Worm (Caenorhabditis elegans) whole organism, mixed stage, embryonic: ENCODE measurements around the gene nhr-124.

Source experiments
- blmp-1 ChIP-seq: fragments of 150-350 bp; optimal IDR thresholded peaks from 2 replicates; lab custom pipeline; 2014; ENCODE audit warnings: missing biosample characterization, missing genetic modification characterization
- drap-1 ChIP-seq: fragments of 200-800 bp; sonication (Bioruptor generic); optimal IDR thresholded peaks from 3 replicates; lab custom pipeline; 2018; ENCODE audit warnings: mild to moderate bottlenecking, missing genetic modification characterization, missing compliant biosample characterization
- elt-3 ChIP-seq: fragments of 150-350 bp; optimal IDR thresholded peaks from 2 replicates; lab custom pipeline; 2014; ENCODE audit warnings: missing biosample characterization, missing genetic modification characterization
- lin-13 ChIP-seq: fragments of 150-350 bp; optimal IDR thresholded peaks from 2 replicates; lab custom pipeline; 2014; ENCODE audit warnings: missing biosample characterization, missing genetic modification characterization
- lin-32 ChIP-seq: fragments of 200-800 bp; sonication (Bioruptor generic); optimal IDR thresholded peaks from 2 replicates; lab custom pipeline; 2018; ENCODE audit warnings: mild to moderate bottlenecking, missing genetic modification characterization, missing compliant biosample characterization
- mab-5 ChIP-seq: fragments of 150-350 bp; optimal IDR thresholded peaks from 2 replicates; lab custom pipeline; 2014; ENCODE audit warnings: missing biosample characterization, missing genetic modification characterization
- mls-2 ChIP-seq: sonication (generic microtip); optimal IDR thresholded peaks from 2 replicates; lab custom pipeline; 2016; ENCODE audit warnings: mild to moderate bottlenecking, missing genetic modification characterization, moderate library complexity, missing compliant biosample characterization
- nhr-2 ChIP-seq: fragments of 150-350 bp; optimal IDR thresholded peaks from 2 replicates; lab custom pipeline; 2014; ENCODE audit warnings: missing biosample characterization, missing genetic modification characterization
- nhr-237 ChIP-seq: fragments of 150-350 bp; optimal IDR thresholded peaks from 2 replicates; lab custom pipeline; 2014; ENCODE audit warnings: missing biosample characterization, missing genetic modification characterization
- nhr-28 ChIP-seq: fragments of 150-350 bp; optimal IDR thresholded peaks from 2 replicates; lab custom pipeline; 2014; ENCODE audit warnings: missing biosample characterization, missing genetic modification characterization
- nhr-76 ChIP-seq: sonication (generic microtip); optimal IDR thresholded peaks from 2 replicates; lab custom pipeline; 2017; ENCODE audit warnings: missing biosample characterization, missing genetic modification characterization
- snpc-4 ChIP-seq: fragments of 150-350 bp; optimal IDR thresholded peaks from 2 replicates; lab custom pipeline; 2014; ENCODE audit warnings: missing biosample characterization, missing genetic modification characterization
- unc-39 ChIP-seq: fragments of 150-350 bp; optimal IDR thresholded peaks from 2 replicates; lab custom pipeline; 2014; ENCODE audit warnings: missing biosample characterization, missing genetic modification characterization
- zip-8 ChIP-seq: fragments of 150-350 bp; optimal IDR thresholded peaks from 2 replicates; lab custom pipeline; 2014; ENCODE audit warnings: missing biosample characterization, missing genetic modification characterization

ce11 chrV:3855916-3856315, 30.1 kb downstream of the nhr-124 start:
- TF ChIP-seq drap-1 (no peak), lin-13 (no peak), nhr-2 (tag; lab: Kevin White, UChicago) (no peak), mls-2 (tag; lab: Kevin White, UChicago) (no peak), nhr-28 (tag; lab: Kevin White, UChicago) (no peak), zip-8 (tag; lab: Kevin White, UChicago) (no peak), nhr-76 (tag; lab: Kevin White, UChicago) (no peak), lin-32 (no peak), unc-39 (tag; lab: Kevin White, UChicago) (no peak), elt-3 (tag; lab: Kevin White, UChicago) (no peak), blmp-1 (no peak), mab-5 (tag; lab: Kevin White, UChicago) (no peak), snpc-4 (tag; lab: Kevin White, UChicago) (no peak), nhr-237 (no peak)
